Comparison of ENCODE assay signal across 1 fruit fly cellular context in genomic region chr2L:20097105-20097631, dm6.
TF ChIP-seq lines count a peak whose summit lies in the region.

Gene mRpS18B, minus strand, starts transcription at chr2L:20097253.
Gene Kua, plus strand, starts transcription at chr2L:20097581.

TF ChIP-seq in whole organism, embryonic, 481 proteins besides CTCF, POLR2A, EP300 and RAD21 (continued from another document and continues in another):
- TF ChIP-seq CG17359 (tag; optimal IDR thresholded peaks at IDR 0.05; lab: Kevin White, UChicago) (peak; percentile 58), CG18476 (GFP tag; optimal IDR thresholded peaks at IDR 0.05; lab: Kevin White, UChicago) (peak; percentile 45), knrl (GFP tag; IDR thresholded peaks at IDR 0.05; lab: Robert Waterston, UW; ENCODE audit: partially characterized antibody) (peak; percentile 71), H2.0 (GFP tag; IDR thresholded peaks at IDR 0.05; lab: Robert Waterston, UW) (peak; percentile 46; the same call in 1 of the 2 replicates), stc (GFP tag; IDR thresholded peaks at IDR 0.05; lab: Robert Waterston, UW) (peak; percentile 23; the same call in 1 of the 2 replicates), CG4820 (GFP tag; optimal IDR thresholded peaks at IDR 0.05; lab: Kevin White, UChicago) (peak; percentile 26), CG7987 (GFP tag; optimal IDR thresholded peaks at IDR 0.05; lab: Kevin White, UChicago) (no peak), CG11695 (GFP tag; IDR thresholded peaks at IDR 0.05; lab: Robert Waterston, UW) (0 out of 3 replicates have a peak, but pooled peaks have one; percentile 11), hbn (GFP tag; IDR thresholded peaks at IDR 0.05; lab: Robert Waterston, UW; ENCODE audit: partially characterized antibody) (peak; percentile 50), pnt (GFP tag; optimal IDR thresholded peaks at IDR 0.05; lab: Kevin White, UChicago) (no peak), CG18599 (GFP tag; optimal IDR thresholded peaks at IDR 0.05; lab: Kevin White, UChicago) (peak; percentile 51), Blimp-1 (GFP tag; optimal IDR thresholded peaks at IDR 0.05; lab: Kevin White, UChicago) (peak; percentile 54), Myb (GFP tag; optimal IDR thresholded peaks at IDR 0.05; lab: Kevin White, UChicago) (no peak), Chrac-16 (GFP tag; optimal IDR thresholded peaks at IDR 0.05; lab: Kevin White, UChicago) (peak; percentile 40), CG1602 (GFP tag; optimal IDR thresholded peaks at IDR 0.05; lab: Kevin White, UChicago) (peak; percentile 25), inv (GFP tag; IDR thresholded peaks at IDR 0.05; lab: Robert Waterston, UW; ENCODE audit: partially characterized antibody) (peak; percentile 47), CG14014 (GFP tag; IDR thresholded peaks at IDR 0.05; lab: Robert Waterston, UW) (peak; percentile 66), esg (GFP tag; conservative IDR thresholded peaks at IDR 0.05; lab: Robert Waterston, UW) (0 out of 2 replicates have a peak, but pooled peaks have one; percentile 15), Nf-YC (tag; optimal IDR thresholded peaks at IDR 0.05; lab: Kevin White, UChicago) (peak; percentile 59), CG9437 (GFP tag; optimal IDR thresholded peaks at IDR 0.05; lab: Kevin White, UChicago) (peak; percentile 86), CG4707 (GFP tag; optimal IDR thresholded peaks at IDR 0.05; lab: Kevin White, UChicago) (no peak), Rfx (GFP tag; IDR thresholded peaks at IDR 0.05; lab: Robert Waterston, UW) (peak; percentile 85), HLHmδ (GFP tag; optimal IDR thresholded peaks at IDR 0.05; lab: Kevin White, UChicago) (no peak), sna (GFP tag; IDR thresholded peaks at IDR 0.05; lab: Robert Waterston, UW; ENCODE audit: partially characterized antibody) (0 out of 2 replicates have a peak, but pooled peaks have one; percentile 23), CG12659 (GFP tag; optimal IDR thresholded peaks at IDR 0.05; lab: Kevin White, UChicago) (peak; percentile 67), dysf (GFP tag; IDR thresholded peaks at IDR 0.05; lab: Robert Waterston, UW) (peak; percentile 57; the same call in 2 of the 3 replicates), ems (GFP tag; optimal IDR thresholded peaks at IDR 0.05; lab: Kevin White, UChicago) (peak; percentile 10), slbo (GFP tag; IDR thresholded peaks at IDR 0.05; lab: Robert Waterston, UW) (peak; percentile 84), CG2116 (GFP tag; optimal IDR thresholded peaks at IDR 0.05; lab: Kevin White, UChicago) (peak; percentile 48), Abd-B (GFP tag; optimal IDR thresholded peaks at IDR 0.05; lab: Kevin White, UChicago) (peak; percentile 32), CG1603 (tag; optimal IDR thresholded peaks at IDR 0.05; lab: Kevin White, UChicago) (peak; percentile 30), CG34422 (GFP tag; IDR thresholded peaks at IDR 0.05; lab: Robert Waterston, UW) (0 out of 3 replicates have a peak, but pooled peaks have one; percentile 54), CG4617 (GFP tag; optimal IDR thresholded peaks at IDR 0.05; lab: Kevin White, UChicago; ENCODE audit: borderline replicate concordance) (peak; percentile 40), wek (GFP tag; optimal IDR thresholded peaks at IDR 0.05; lab: Kevin White, UChicago) (peak; percentile 49), Drgx (GFP tag; IDR thresholded peaks at IDR 0.05; lab: Robert Waterston, UW) (peak; percentile 55; the same call in 1 of the 2 replicates), Hsf (GFP tag; optimal IDR thresholded peaks at IDR 0.05; lab: Kevin White, UChicago) (peak; percentile 53), Meics (GFP tag; optimal IDR thresholded peaks at IDR 0.05; lab: Kevin White, UChicago) (peak; percentile 54), CG42726 (GFP tag; IDR thresholded peaks at IDR 0.05; lab: Robert Waterston, UW; ENCODE audit: partially characterized antibody) (0 out of 2 replicates have a peak, but pooled peaks have one; percentile 43), CG10543 (GFP tag; optimal IDR thresholded peaks at IDR 0.05; lab: Kevin White, UChicago) (peak; percentile 4), Ssrp (tag; optimal IDR thresholded peaks at IDR 0.05; lab: Kevin White, UChicago) (peak; percentile 52), CG9609 (GFP tag; optimal IDR thresholded peaks at IDR 0.05; lab: Kevin White, UChicago) (no peak), sens (GFP tag; lab: Kevin White, UChicago) (peak; percentile 90), tap (tag; optimal IDR thresholded peaks at IDR 0.05; lab: Kevin White, UChicago) (peak; percentile 29), CG16813 (GFP tag; IDR thresholded peaks at IDR 0.05; lab: Robert Waterston, UW; ENCODE audit: partially characterized antibody) (peak; percentile 65), CG15479 (GFP tag; optimal IDR thresholded peaks at IDR 0.05; lab: Kevin White, UChicago) (no peak), CG17385 (GFP tag; optimal IDR thresholded peaks at IDR 0.05; lab: Kevin White, UChicago) (peak; percentile 38), CG13424 (tag; optimal IDR thresholded peaks at IDR 0.05; lab: Kevin White, UChicago) (peak; percentile 65), CG14860 (GFP tag; IDR thresholded peaks at IDR 0.05; lab: Robert Waterston, UW; ENCODE audit: partially characterized antibody) (peak; percentile 50; the same call in 2 of the 3 replicates), tgo (GFP tag; IDR thresholded peaks at IDR 0.05; lab: Robert Waterston, UW) (peak; percentile 46; the same call in 1 of the 3 replicates), sob (GFP tag; IDR thresholded peaks at IDR 0.05; lab: Robert Waterston, UW) (peak; percentile 71), Med (GFP tag; lab: Kevin White, UChicago) (peak; percentile 85), ATbp (GFP tag; optimal IDR thresholded peaks at IDR 0.05; lab: Kevin White, UChicago) (no peak), Six4 (GFP tag; optimal IDR thresholded peaks at IDR 0.05; lab: Kevin White, UChicago) (peak; percentile 50), CG17361 (GFP tag; IDR thresholded peaks at IDR 0.05; lab: Robert Waterston, UW) (peak; percentile 77), CG18764 (GFP tag; optimal IDR thresholded peaks at IDR 0.05; lab: Kevin White, UChicago) (peak; percentile 1), Fer1 (GFP tag; optimal IDR thresholded peaks at IDR 0.05; lab: Kevin White, UChicago) (peak; percentile 26), CG12155 (GFP tag; optimal IDR thresholded peaks at IDR 0.05; lab: Kevin White, UChicago) (peak; percentile 31), Hmr (GFP tag; optimal IDR thresholded peaks at IDR 0.05; lab: Kevin White, UChicago) (peak; percentile 43), grau (tag; optimal IDR thresholded peaks at IDR 0.05; lab: Kevin White, UChicago) (peak; percentile 64), CG6654 (GFP tag; optimal IDR thresholded peaks at IDR 0.05; lab: Kevin White, UChicago) (peak; percentile 17), CG10979 (tag; optimal IDR thresholded peaks at IDR 0.05; lab: Kevin White, UChicago) (peak; percentile 52), Ptx1 (GFP tag; IDR thresholded peaks at IDR 0.05; lab: Robert Waterston, UW) (peak; percentile 74), CG5953 (GFP tag; IDR thresholded peaks at IDR 0.05; lab: Robert Waterston, UW) (no peak), nerfin-1 (tag; optimal IDR thresholded peaks at IDR 0.05; lab: Kevin White, UChicago) (peak; percentile 26), sqz (GFP tag; optimal IDR thresholded peaks at IDR 0.05; lab: Kevin White, UChicago) (no peak), E2f2 (GFP tag; IDR thresholded peaks at IDR 0.05; lab: Robert Waterston, UW) (0 out of 2 replicates have a peak, but pooled peaks have one; percentile 23), CG2889 (GFP tag; IDR thresholded peaks at IDR 0.05; lab: Robert Waterston, UW) (0 out of 3 replicates have a peak, but pooled peaks have one; percentile 22), danr (GFP tag; IDR thresholded peaks at IDR 0.05; lab: Robert Waterston, UW) (no peak), Dek (tag; optimal IDR thresholded peaks at IDR 0.05; lab: Kevin White, UChicago) (peak; percentile 35), CG4404 (GFP tag; IDR thresholded peaks at IDR 0.05; lab: Robert Waterston, UW) (peak; percentile 36; the same call in 1 of the 2 replicates), CG7839 (tag; optimal IDR thresholded peaks at IDR 0.05; lab: Kevin White, UChicago) (peak; percentile 69), kay (GFP tag; optimal IDR thresholded peaks at IDR 0.05; lab: Kevin White, UChicago) (no peak), Camta (GFP tag; optimal IDR thresholded peaks at IDR 0.05; lab: Kevin White, UChicago) (peak; percentile 13), CG4424 (GFP tag; optimal IDR thresholded peaks at IDR 0.05; lab: Kevin White, UChicago) (peak; percentile 60), Pdp1 (GFP tag; optimal IDR thresholded peaks at IDR 0.05; lab: Kevin White, UChicago) (peak; percentile 14 to 87), CG16863 (GFP tag; optimal IDR thresholded peaks at IDR 0.05; lab: Kevin White, UChicago) (peak; percentile 35), ERR (GFP tag; optimal IDR thresholded peaks at IDR 0.05; lab: Kevin White, UChicago) (no peak), Hey (tag; optimal IDR thresholded peaks at IDR 0.05; lab: Kevin White, UChicago) (no peak), unpg (GFP tag; optimal IDR thresholded peaks at IDR 0.05; lab: Kevin White, UChicago) (peak; percentile 62), CG9727 (GFP tag; optimal IDR thresholded peaks at IDR 0.05; lab: Kevin White, UChicago) (peak; percentile 18), exex (tag; optimal IDR thresholded peaks at IDR 0.05; lab: Kevin White, UChicago) (no peak), luna (GFP tag; optimal IDR thresholded peaks at IDR 0.05; lab: Kevin White, UChicago) (no peak), CG15514 (GFP tag; optimal IDR thresholded peaks at IDR 0.05; lab: Kevin White, UChicago) (peak; percentile 63), PHDP (tag; optimal IDR thresholded peaks at IDR 0.05; lab: Kevin White, UChicago) (peak; percentile 64), MTF-1 (GFP tag; optimal IDR thresholded peaks at IDR 0.05; lab: Kevin White, UChicago; ENCODE audit: borderline replicate concordance) (no peak), CG18262 (tag; optimal IDR thresholded peaks at IDR 0.05; lab: Kevin White, UChicago) (peak; percentile 60), CG9817 (tag; optimal IDR thresholded peaks at IDR 0.05; lab: Kevin White, UChicago) (peak; percentile 57), NK7.1 (GFP tag; optimal IDR thresholded peaks at IDR 0.05; lab: Kevin White, UChicago) (no peak), ind (GFP tag; optimal IDR thresholded peaks at IDR 0.05; lab: Kevin White, UChicago) (peak; percentile 53), Sry-δ (GFP tag; optimal IDR thresholded peaks at IDR 0.05; lab: Kevin White, UChicago) (peak; percentile 54), crp (GFP tag; optimal IDR thresholded peaks at IDR 0.05; lab: Kevin White, UChicago) (peak; percentile 64 to 94), hkb (optimal IDR thresholded peaks at IDR 0.05; lab: Kevin White, UChicago) (no peak), hkb (GFP tag; IDR thresholded peaks at IDR 0.05; lab: Robert Waterston, UW) (peak; percentile 53), CG11085 (GFP tag; IDR thresholded peaks at IDR 0.05; lab: Robert Waterston, UW) (0 out of 2 replicates have a peak, but pooled peaks have one; percentile 28), az2 (GFP tag; optimal IDR thresholded peaks at IDR 0.05; lab: Kevin White, UChicago) (peak; percentile 57), CG15269 (tag; optimal IDR thresholded peaks at IDR 0.05; lab: Kevin White, UChicago) (peak; percentile 64), ato (GFP tag; IDR thresholded peaks at IDR 0.05; lab: Robert Waterston, UW; ENCODE audit: partially characterized antibody) (peak; percentile 34), CG32532 (GFP tag; IDR thresholded peaks at IDR 0.05; lab: Robert Waterston, UW) (peak; percentile 63), CG12071 (GFP tag; optimal IDR thresholded peaks at IDR 0.05; lab: Kevin White, UChicago) (no peak), br (optimal IDR thresholded peaks at IDR 0.05; lab: Kevin White, UChicago) (no peak), ci (GFP tag; IDR thresholded peaks at IDR 0.05; lab: Robert Waterston, UW) (0 out of 3 replicates have a peak, but pooled peaks have one; percentile 25), lov (optimal IDR thresholded peaks at IDR 0.05; lab: Kevin White, UChicago) (no peak), lov (GFP tag; IDR thresholded peaks at IDR 0.05; lab: Robert Waterston, UW) (no peak), CG34224 (GFP tag; IDR thresholded peaks at IDR 0.05; lab: Robert Waterston, UW; ENCODE audit: partially characterized antibody) (peak; percentile 64), CG7963 (GFP tag; IDR thresholded peaks at IDR 0.05; lab: Robert Waterston, UW; ENCODE audit: partially characterized antibody) (peak; percentile 41; the same call in 1 of the 3 replicates), CG18619 (GFP tag; optimal IDR thresholded peaks at IDR 0.05; lab: Kevin White, UChicago) (peak; percentile 34), ap (GFP tag; IDR thresholded peaks at IDR 0.05; lab: Robert Waterston, UW) (0 out of 2 replicates have a peak, but pooled peaks have one; percentile 29), trem (tag; optimal IDR thresholded peaks at IDR 0.05; lab: Kevin White, UChicago) (peak; percentile 54), CG7372 (GFP tag; IDR thresholded peaks at IDR 0.05; lab: Robert Waterston, UW) (0 out of 2 replicates have a peak, but pooled peaks have one; percentile 32), Opbp (GFP tag; IDR thresholded peaks at IDR 0.05; lab: Robert Waterston, UW; ENCODE audit: partially characterized antibody) (peak; percentile 67), Jarid2 (GFP tag; optimal IDR thresholded peaks at IDR 0.05; lab: Kevin White, UChicago) (no peak), CG10209 (GFP tag; optimal IDR thresholded peaks at IDR 0.05; lab: Kevin White, UChicago) (peak; percentile 12), fd96Cb (tag; optimal IDR thresholded peaks at IDR 0.05; lab: Kevin White, UChicago) (peak; percentile 51), amos (GFP tag; IDR thresholded peaks at IDR 0.05; lab: Robert Waterston, UW; ENCODE audit: partially characterized antibody) (peak; percentile 66), B-H2 (GFP tag; optimal IDR thresholded peaks at IDR 0.05; lab: Kevin White, UChicago) (peak; percentile 68), CG7556 (GFP tag; optimal IDR thresholded peaks at IDR 0.05; lab: Kevin White, UChicago) (peak; percentile 38), chn (GFP tag; optimal IDR thresholded peaks at IDR 0.05; lab: Kevin White, UChicago) (no peak), MESR4 (GFP tag; optimal IDR thresholded peaks at IDR 0.05; lab: Kevin White, UChicago) (peak; percentile 40), chm (GFP tag; IDR thresholded peaks at IDR 0.05; lab: Robert Waterston, UW) (0 out of 2 replicates have a peak, but pooled peaks have one; percentile 36), bcd (GFP tag; optimal IDR thresholded peaks at IDR 0.05; lab: Kevin White, UChicago) (peak; percentile 62), NfI (GFP tag; optimal IDR thresholded peaks at IDR 0.05; lab: Kevin White, UChicago) (peak; percentile 62), CG2120 (GFP tag; optimal IDR thresholded peaks at IDR 0.05; lab: Kevin White, UChicago) (peak; percentile 67), CG6813 (GFP tag; optimal IDR thresholded peaks at IDR 0.05; lab: Kevin White, UChicago) (peak; percentile 25), sug (tag; optimal IDR thresholded peaks at IDR 0.05; lab: Kevin White, UChicago) (peak; percentile 67), CG1233 (GFP tag; optimal IDR thresholded peaks at IDR 0.05; lab: Kevin White, UChicago) (peak; percentile 14)
